Fruit fly (Drosophila melanogaster): ENCODE results near the gene Sr-CIII.
A peak's percentile ranks its signal among the peaks of the same experiment; 100 is the strongest.

- TF ChIP-seq CG6854 (GFP tag; optimal IDR thresholded peaks at IDR 0.05), result no peak
- no peak for TF ChIP-seq vri (GFP tag; optimal IDR thresholded peaks at IDR 0.05)
- TF ChIP-seq Sox102F (GFP tag; optimal IDR thresholded peaks at IDR 0.05), result no peak
- no peak for TF ChIP-seq Met (GFP tag; optimal IDR thresholded peaks at IDR 0.05)
- TF ChIP-seq pdm3 (GFP tag; optimal IDR thresholded peaks at IDR 0.05), result peak; percentile 12
- peak; percentile 3 for TF ChIP-seq OdsH (GFP tag; optimal IDR thresholded peaks at IDR 0.05)
- no peak for TF ChIP-seq CG16779 (tag; optimal IDR thresholded peaks at IDR 0.05)
- no peak for TF ChIP-seq CG4318 (GFP tag; optimal IDR thresholded peaks at IDR 0.05)
- no peak for TF ChIP-seq Gug (GFP tag; IDR thresholded peaks at IDR 0.05)
- TF ChIP-seq fd59A (GFP tag; optimal IDR thresholded peaks at IDR 0.05), result no peak
- TF ChIP-seq CG34406 (GFP tag; optimal IDR thresholded peaks at IDR 0.05), result no peak
- peak; percentile 1 for TF ChIP-seq svp (GFP tag)
- TF ChIP-seq topi (GFP tag; optimal IDR thresholded peaks at IDR 0.05), result no peak
Measured at dm6 chr2L:4084166-4084565, 36.0 kb upstream of the Sr-CIII start.
